Fruit fly (Drosophila melanogaster) whole organism, embryonic: ENCODE data around the gene CG6431.

Experiments used
- Ada2b ChIP-seq: fragments of 200-800 bp; sonication (Bioruptor generic); IDR thresholded peaks from 2 replicates; pipeline ENCODE4 v1.3.6; 2022; ENCODE audit warnings: missing biosample characterization, missing genetic modification characterization
- Atf-2 ChIP-seq: fragments of 200-800 bp; sonication (Bioruptor generic); optimal IDR thresholded peaks from 2 replicates; lab custom pipeline; 2016; ENCODE audit warnings: missing biosample characterization, missing genetic modification characterization
- Bteb2 ChIP-seq: fragments of 200-800 bp; sonication (Bioruptor generic); optimal IDR thresholded peaks from 2 replicates; lab custom pipeline; 2016; ENCODE audit warnings: missing biosample characterization, missing genetic modification characterization
- CG11398 ChIP-seq: fragments of 200-800 bp; sonication (Bioruptor generic); optimal IDR thresholded peaks from 2 replicates; lab custom pipeline; 2016; ENCODE audit warnings: missing biosample characterization, missing genetic modification characterization
- CG11560 ChIP-seq: fragments of 200-800 bp; sonication (Bioruptor generic); IDR thresholded peaks from 3 replicates; pipeline ENCODE4 v1.3.6; 2022; ENCODE audit warnings: missing biosample characterization, missing genetic modification characterization
- CG15011 ChIP-seq: fragments of 200-800 bp; sonication (Bioruptor generic); optimal IDR thresholded peaks from 3 replicates; lab custom pipeline; 2018; ENCODE audit warnings: missing biosample characterization, mild to moderate bottlenecking, missing genetic modification characterization
- CG15696 ChIP-seq: fragments of 200-800 bp; sonication (Bioruptor generic); optimal IDR thresholded peaks from 2 replicates; lab custom pipeline; 2019; ENCODE audit warnings: missing biosample characterization, mild to moderate bottlenecking, missing genetic modification characterization, moderate library complexity
- CG17912 ChIP-seq: fragments of 200-800 bp; sonication (Bioruptor generic); optimal IDR thresholded peaks from 2 replicates; lab custom pipeline; 2018; ENCODE audit warnings: missing biosample characterization, mild to moderate bottlenecking, missing genetic modification characterization
- CG18764 ChIP-seq: fragments of 200-800 bp; sonication (Bioruptor generic); optimal IDR thresholded peaks from 3 replicates; lab custom pipeline; 2016; ENCODE audit warnings: missing biosample characterization, missing genetic modification characterization
- CG2889 ChIP-seq: fragments of 200-800 bp; sonication (Bioruptor generic); IDR thresholded peaks from 3 replicates; pipeline ENCODE4 v1.3.6; 2022; ENCODE audit warnings: missing biosample characterization, missing genetic modification characterization
- CG30403 ChIP-seq: fragments of 200-800 bp; sonication (Bioruptor generic); optimal IDR thresholded peaks from 3 replicates; lab custom pipeline; 2016; ENCODE audit warnings: missing biosample characterization, missing genetic modification characterization
- CG31224 ChIP-seq: fragments of 200-800 bp; sonication (Bioruptor generic); IDR thresholded peaks from 2 replicates; pipeline ENCODE4 v1.3.6; 2022; ENCODE audit warnings: missing biosample characterization, missing genetic modification characterization
- CG31365 ChIP-seq: fragments of 200-800 bp; sonication (Bioruptor generic); optimal IDR thresholded peaks from 2 replicates; lab custom pipeline; 2018; ENCODE audit warnings: missing biosample characterization, mild to moderate bottlenecking, missing genetic modification characterization
- CG3847 ChIP-seq: fragments of 200-800 bp; sonication (Bioruptor generic); IDR thresholded peaks from 2 replicates; pipeline ENCODE4 v1.3.6; 2022; ENCODE audit warnings: missing biosample characterization, missing genetic modification characterization
- CG42726 ChIP-seq: fragments of 200-800 bp; sonication (Bioruptor generic); IDR thresholded peaks from 2 replicates; pipeline ENCODE4 v1.3.6; 2022; ENCODE audit warnings: missing biosample characterization, missing genetic modification characterization; ENCODE audit not compliant: partially characterized antibody
- CG4328 ChIP-seq: fragments of 200-800 bp; sonication (Bioruptor generic); optimal IDR thresholded peaks from 3 replicates; lab custom pipeline; 2017; ENCODE audit warnings: missing biosample characterization, missing genetic modification reagents, missing genetic modification characterization
- CG5245 ChIP-seq: fragments of 200-800 bp; sonication (Bioruptor generic); optimal IDR thresholded peaks from 3 replicates; lab custom pipeline; 2016; ENCODE audit warnings: missing biosample characterization, missing genetic modification characterization
- CG5953 ChIP-seq: fragments of 200-800 bp; sonication (Bioruptor generic); IDR thresholded peaks from 2 replicates; pipeline ENCODE4 v1.3.6; 2022; ENCODE audit warnings: missing biosample characterization, missing genetic modification characterization
- CG6791 ChIP-seq: fragments of 200-800 bp; sonication (Bioruptor generic); IDR thresholded peaks from 3 replicates; pipeline ENCODE4 v1.3.6; 2022; ENCODE audit warnings: missing biosample characterization, missing genetic modification characterization; ENCODE audit not compliant: partially characterized antibody
- CG8924 ChIP-seq: fragments of 200-800 bp; optimal IDR thresholded peaks from 3 replicates; lab custom pipeline; 2019; ENCODE audit warnings: missing biosample characterization, mild to moderate bottlenecking, missing genetic modification characterization, moderate library complexity
- CG9932 ChIP-seq: fragments of 200-800 bp; sonication (Bioruptor generic); IDR thresholded peaks from 2 replicates; pipeline ENCODE4 v1.3.6; 2022; ENCODE audit warnings: missing biosample characterization, missing genetic modification characterization
- CrebB ChIP-seq: fragments of 200-800 bp; sonication (Bioruptor generic); optimal IDR thresholded peaks from 3 replicates; lab custom pipeline; 2018; ENCODE audit warnings: missing biosample characterization, mild to moderate bottlenecking, missing genetic modification characterization
- GATAe ChIP-seq: fragments of 200-800 bp; sonication (Bioruptor generic); conservative IDR thresholded peaks from 2 replicates; pipeline ENCODE4 v1.3.6; 2022; ENCODE audit warnings: missing biosample characterization, missing genetic modification characterization
- HLH54F ChIP-seq: fragments of 200-800 bp; sonication (Bioruptor generic); optimal IDR thresholded peaks from 3 replicates; lab custom pipeline; 2016; ENCODE audit warnings: missing biosample characterization, missing genetic modification characterization
- Hr51 ChIP-seq, 2 experiments: fragments of 200-800 bp; sonication (Bioruptor generic); optimal IDR thresholded peaks; 2 replicates in 1 of 2; 3 replicates in 1 of 2; lab custom pipeline; 2016 to 2018; ENCODE audit warnings: missing biosample characterization in 2 of 2, missing genetic modification characterization in 2 of 2, mild to moderate bottlenecking in 1 of 2, moderate library complexity in 1 of 2
- MESR4 ChIP-seq: fragments of 200-800 bp; sonication (Bioruptor generic); optimal IDR thresholded peaks from 2 replicates; lab custom pipeline; 2018; ENCODE audit warnings: missing biosample characterization, mild to moderate bottlenecking, missing genetic modification characterization, moderate library complexity
- Med ChIP-seq: fragments of 200-800 bp; sonication (Bioruptor generic); peaks from one replicate; lab custom pipeline; 2016; ENCODE audit warnings: missing biosample characterization, missing genetic modification characterization, mild to moderate bottlenecking, inconsistent platforms, moderate library complexity
- Myb ChIP-seq: fragments of 200-800 bp; sonication (Bioruptor generic); optimal IDR thresholded peaks from 2 replicates; lab custom pipeline; 2016; ENCODE audit warnings: missing biosample characterization, missing genetic modification characterization
- Opbp ChIP-seq: fragments of 200-800 bp; sonication (Bioruptor generic); IDR thresholded peaks from 3 replicates; pipeline ENCODE4 v1.3.6; 2022; ENCODE audit warnings: missing biosample characterization, missing genetic modification characterization; ENCODE audit not compliant: partially characterized antibody
- Pdp1 ChIP-seq, 2 experiments: fragments of 200-800 bp; sonication (Bioruptor generic); optimal IDR thresholded peaks; 3 replicates each; lab custom pipeline; 2016; ENCODE audit warnings: missing biosample characterization in 2 of 2, missing genetic modification characterization in 2 of 2, mild to moderate bottlenecking in 1 of 2, moderate library complexity in 1 of 2
- Six4 ChIP-seq: fragments of 200-800 bp; sonication (Bioruptor generic); optimal IDR thresholded peaks from 2 replicates; lab custom pipeline; 2016; ENCODE audit warnings: missing biosample characterization, missing genetic modification characterization
- Ssrp ChIP-seq: fragments of 200-800 bp; sonication (Bioruptor generic); optimal IDR thresholded peaks from 2 replicates; lab custom pipeline; 2018; ENCODE audit warnings: missing biosample characterization, mild to moderate bottlenecking, missing genetic modification characterization, moderate library complexity
- ac ChIP-seq: fragments of 200-800 bp; sonication (Bioruptor generic); optimal IDR thresholded peaks from 3 replicates; lab custom pipeline; 2017; ENCODE audit warnings: missing biosample characterization, mild to moderate bottlenecking, missing genetic modification characterization
- aop ChIP-seq: fragments of 200-800 bp; sonication (Bioruptor generic); IDR thresholded peaks from 2 replicates; pipeline ENCODE4 v1.3.6; 2022; ENCODE audit warnings: missing biosample characterization, missing genetic modification characterization
- dan ChIP-seq: fragments of 200-800 bp; sonication (Bioruptor generic); IDR thresholded peaks from 2 replicates; pipeline ENCODE4 v1.3.6; 2022; ENCODE audit warnings: missing biosample characterization, missing genetic modification characterization
- esg ChIP-seq: fragments of 200-800 bp; sonication (Bioruptor generic); conservative IDR thresholded peaks from 2 replicates; pipeline ENCODE4 v1.3.6; 2022; ENCODE audit warnings: missing biosample characterization, missing genetic modification characterization
- fd96Cb ChIP-seq: fragments of 200-800 bp; sonication (Bioruptor generic); optimal IDR thresholded peaks from 2 replicates; lab custom pipeline; 2018; ENCODE audit warnings: missing biosample characterization, mild to moderate bottlenecking, missing genetic modification characterization, moderate library complexity
- jing ChIP-seq: fragments of 200-800 bp; sonication (Bioruptor generic); optimal IDR thresholded peaks from 2 replicates; lab custom pipeline; 2018; ENCODE audit warnings: missing biosample characterization, mild to moderate bottlenecking, missing genetic modification characterization
- kni ChIP-seq: fragments of 200-800 bp; sonication (Bioruptor generic); optimal IDR thresholded peaks from 3 replicates; lab custom pipeline; 2017; ENCODE audit warnings: mild to moderate bottlenecking, missing biosample characterization, missing genetic modification reagents, missing genetic modification characterization
- knrl ChIP-seq: fragments of 200-800 bp; sonication (Bioruptor generic); IDR thresholded peaks from 3 replicates; pipeline ENCODE4 v1.3.6; 2022; ENCODE audit warnings: missing biosample characterization, missing genetic modification characterization; ENCODE audit not compliant: partially characterized antibody
- luna ChIP-seq: fragments of 200-800 bp; sonication (Bioruptor generic); optimal IDR thresholded peaks from 2 replicates; lab custom pipeline; 2016; ENCODE audit warnings: missing biosample characterization, missing genetic modification characterization
- nerfin-2 ChIP-seq: fragments of 200-800 bp; sonication (Bioruptor generic); IDR thresholded peaks from 2 replicates; pipeline ENCODE4 v1.3.6; 2022; ENCODE audit warnings: missing biosample characterization, missing genetic modification characterization; ENCODE audit not compliant: partially characterized antibody
- pb ChIP-seq: fragments of 200-800 bp; sonication (Bioruptor generic); optimal IDR thresholded peaks from 3 replicates; lab custom pipeline; 2016; ENCODE audit warnings: missing biosample characterization, missing genetic modification characterization
- tgo ChIP-seq: fragments of 200-800 bp; sonication (Bioruptor generic); IDR thresholded peaks from 3 replicates; pipeline ENCODE4 v1.3.6; 2022; ENCODE audit warnings: missing biosample characterization, missing genetic modification characterization
- wdn ChIP-seq: fragments of 200-800 bp; sonication (Bioruptor generic); IDR thresholded peaks from 2 replicates; pipeline ENCODE4 v1.3.6; 2022; ENCODE audit warnings: missing biosample characterization, missing genetic modification characterization
- z ChIP-seq: fragments of 200-800 bp; sonication (Bioruptor generic); IDR thresholded peaks from 3 replicates; pipeline ENCODE4 v1.3.6; 2022; ENCODE audit warnings: missing biosample characterization, missing genetic modification characterization

CG6431 gene

dm6 chr2L:10728751-10729150, 4.7 kb downstream of the CG6431 start, which contains the start of gene CG6443 (continued):
- no peak for TF ChIP-seq kni
- TF ChIP-seq CG18764 (GFP tag; lab: Kevin White, UChicago), result no peak
- no peak for TF ChIP-seq wdn (GFP tag; lab: Robert Waterston, UW)
- peak; percentile 97 for TF ChIP-seq CG11560 (tag; lab: Robert Waterston, UW)
- no peak for TF ChIP-seq CG8924 (tag; lab: Kevin White, UChicago)
- TF ChIP-seq CG15011 (GFP tag; lab: Kevin White, UChicago), result no peak
- no peak for TF ChIP-seq CG3847 (GFP tag; lab: Robert Waterston, UW)
- no peak for TF ChIP-seq luna (GFP tag; lab: Kevin White, UChicago)
- TF ChIP-seq Pdp1 (GFP tag; optimal IDR thresholded peaks at IDR 0.05; lab: Kevin White, UChicago), result peak in 1 of 2 experiments; percentile 12
- no peak for TF ChIP-seq Ssrp
- TF ChIP-seq CG31365 (tag; lab: Kevin White, UChicago), result no peak
- no peak for TF ChIP-seq z
- TF ChIP-seq CG2889 (GFP tag; lab: Robert Waterston, UW), result no peak
- TF ChIP-seq aop (GFP tag; lab: Robert Waterston, UW), result no peak
- no peak for TF ChIP-seq CrebB (tag; lab: Kevin White, UChicago)
- TF ChIP-seq Myb (GFP tag; lab: Kevin White, UChicago), result peak; percentile 58
- TF ChIP-seq Bteb2 (GFP tag; lab: Kevin White, UChicago), result no peak
- no peak for TF ChIP-seq HLH54F (GFP tag; lab: Kevin White, UChicago)
- no peak for TF ChIP-seq CG17912 (GFP tag; lab: Kevin White, UChicago)
- TF ChIP-seq CG42726, result no peak
- no peak for TF ChIP-seq CG11398
- no peak for TF ChIP-seq CG15696 (tag; lab: Kevin White, UChicago)
- no peak for TF ChIP-seq CG5245 (GFP tag; lab: Kevin White, UChicago)
- TF ChIP-seq CG9932 (GFP tag; lab: Robert Waterston, UW), result no peak
- TF ChIP-seq MESR4 (GFP tag; lab: Kevin White, UChicago), result peak; percentile 30
- TF ChIP-seq CG5953 (GFP tag; lab: Robert Waterston, UW), result no peak
- no peak for TF ChIP-seq Med (GFP tag; lab: Kevin White, UChicago)
- TF ChIP-seq Ada2b (GFP tag; lab: Robert Waterston, UW), result no peak
- TF ChIP-seq dan (GFP tag; lab: Robert Waterston, UW), result no peak
- TF ChIP-seq ac (GFP tag; lab: Kevin White, UChicago), result no peak
- peak; percentile 75; the same call in 2 of the 3 replicates for TF ChIP-seq Opbp
- no peak for TF ChIP-seq CG4328 (GFP tag; lab: Kevin White, UChicago)
- TF ChIP-seq knrl (GFP tag; lab: Robert Waterston, UW), result peak; percentile 63
- no peak for TF ChIP-seq fd96Cb (tag; lab: Kevin White, UChicago)
- TF ChIP-seq GATAe (GFP tag; lab: Robert Waterston, UW), result no peak
- TF ChIP-seq CG6791 (GFP tag; lab: Robert Waterston, UW), result peak; percentile 74
- TF ChIP-seq tgo (GFP tag; lab: Robert Waterston, UW), result no peak
- peak; percentile 75 for TF ChIP-seq nerfin-2 (GFP tag; lab: Robert Waterston, UW)
- no peak for TF ChIP-seq pb (GFP tag; lab: Kevin White, UChicago)
- TF ChIP-seq CG31224 (GFP tag; lab: Robert Waterston, UW), result no peak
- no peak for TF ChIP-seq Atf-2 (GFP tag; lab: Kevin White, UChicago)
- TF ChIP-seq jing (GFP tag; lab: Kevin White, UChicago), result no peak
- TF ChIP-seq CG30403 (GFP tag; lab: Kevin White, UChicago), result no peak
- TF ChIP-seq Hr51 (GFP tag; optimal IDR thresholded peaks at IDR 0.05; lab: Kevin White, UChicago), result no peak
- no peak for TF ChIP-seq Six4 (GFP tag; lab: Kevin White, UChicago)
- TF ChIP-seq esg (GFP tag; lab: Robert Waterston, UW), result no peak
- TF ChIP-seq, all 482 proteins: peak for 55
